Fruit fly (Drosophila melanogaster) whole organism, prepupa: ENCODE measurements around the gene CG45263.

ENCODE experiments used
- Blimp-1 ChIP-seq: fragments of 200-800 bp; sonication (Bioruptor generic); optimal IDR thresholded peaks from 3 replicates; lab custom pipeline; 2017; ENCODE audit warnings: missing biosample characterization, missing genetic modification characterization, mild to moderate bottlenecking, moderate library complexity, missing genetic modification reagents
- CG10631 ChIP-seq: fragments of 200-800 bp; sonication (Bioruptor generic); optimal IDR thresholded peaks from 2 replicates; lab custom pipeline; 2016; ENCODE audit warnings: missing biosample characterization, missing genetic modification characterization
- CG10669 ChIP-seq: fragments of 200-800 bp; sonication (Bioruptor generic); optimal IDR thresholded peaks from 3 replicates; lab custom pipeline; 2018; ENCODE audit warnings: missing biosample characterization, mild to moderate bottlenecking, missing genetic modification characterization, moderate library complexity
- CG11762 ChIP-seq: fragments of 200-800 bp; sonication (Bioruptor generic); optimal IDR thresholded peaks from 3 replicates; lab custom pipeline; 2016; ENCODE audit warnings: missing biosample characterization, missing genetic modification characterization; ENCODE audit not compliant: insufficient read depth
- CG15336 ChIP-seq: fragments of 200-800 bp; sonication (Bioruptor generic); IDR thresholded peaks from 2 replicates; pipeline ENCODE4 v1.3.6; 2022; ENCODE audit warnings: missing biosample characterization, missing genetic modification characterization
- CG16779 ChIP-seq: fragments of 200-800 bp; sonication (Bioruptor generic); optimal IDR thresholded peaks from 3 replicates; lab custom pipeline; 2017; ENCODE audit warnings: missing biosample characterization, mild to moderate bottlenecking, missing genetic modification characterization
- CG3032 ChIP-seq: fragments of 200-800 bp; optimal IDR thresholded peaks from 2 replicates; lab custom pipeline; 2019; ENCODE audit warnings: missing biosample characterization, mild to moderate bottlenecking, missing genetic modification characterization, moderate library complexity
- CG32006 ChIP-seq: fragments of 200-800 bp; sonication (Bioruptor generic); optimal IDR thresholded peaks from 3 replicates; lab custom pipeline; 2017; ENCODE audit warnings: missing biosample characterization, mild to moderate bottlenecking, missing genetic modification characterization
- CG34406 ChIP-seq: fragments of 200-800 bp; sonication (Bioruptor generic); optimal IDR thresholded peaks from 3 replicates; lab custom pipeline; 2016; ENCODE audit warnings: missing biosample characterization, missing genetic modification characterization
- CG3919 ChIP-seq: fragments of 200-800 bp; sonication (Bioruptor generic); optimal IDR thresholded peaks from 3 replicates; lab custom pipeline; 2016; ENCODE audit warnings: missing biosample characterization, missing genetic modification characterization
- CG4318 ChIP-seq: fragments of 200-800 bp; sonication (Bioruptor generic); optimal IDR thresholded peaks from 3 replicates; lab custom pipeline; 2017; ENCODE audit warnings: missing biosample characterization, mild to moderate bottlenecking, missing genetic modification characterization
- CG6792 ChIP-seq: fragments of 200-800 bp; sonication (Bioruptor generic); optimal IDR thresholded peaks from 3 replicates; lab custom pipeline; 2016; ENCODE audit warnings: missing biosample characterization, missing genetic modification characterization
- CG6854 ChIP-seq: fragments of 200-800 bp; sonication (Bioruptor generic); optimal IDR thresholded peaks from 2 replicates; lab custom pipeline; 2017; ENCODE audit warnings: missing biosample characterization, mild to moderate bottlenecking, missing genetic modification characterization
- CG8319 ChIP-seq: fragments of 200-800 bp; sonication (Bioruptor generic); optimal IDR thresholded peaks from 3 replicates; lab custom pipeline; 2016; ENCODE audit warnings: missing biosample characterization, missing genetic modification characterization
- CG9139 ChIP-seq: fragments of 200-800 bp; sonication (Bioruptor generic); optimal IDR thresholded peaks from 3 replicates; lab custom pipeline; 2017; ENCODE audit warnings: missing biosample characterization, mild to moderate bottlenecking, missing genetic modification characterization
- Eip75B ChIP-seq: fragments of 200-800 bp; sonication (Bioruptor generic); optimal IDR thresholded peaks from 3 replicates; lab custom pipeline; 2016; ENCODE audit warnings: missing biosample characterization, missing genetic modification characterization
- Gug ChIP-seq: fragments of 200-800 bp; sonication (Bioruptor generic); IDR thresholded peaks from 2 replicates; pipeline ENCODE4 v1.3.6; 2022; ENCODE audit warnings: missing biosample characterization, missing genetic modification characterization
- Hr38 ChIP-seq: sonication (Bioruptor generic); optimal IDR thresholded peaks from 2 replicates; lab custom pipeline; 2016; ENCODE audit warnings: missing biosample characterization, missing genetic modification characterization
- Hr39 ChIP-seq: fragments of 200-800 bp; sonication (Bioruptor generic); optimal IDR thresholded peaks from 2 replicates; lab custom pipeline; 2016; ENCODE audit warnings: missing biosample characterization, missing genetic modification characterization
- Hr4 ChIP-seq: fragments of 200-800 bp; sonication (Bioruptor generic); optimal IDR thresholded peaks from 3 replicates; lab custom pipeline; 2016; ENCODE audit warnings: missing biosample characterization, missing genetic modification characterization
- Sox102F ChIP-seq: fragments of 200-800 bp; sonication (Bioruptor generic); optimal IDR thresholded peaks from 2 replicates; lab custom pipeline; 2016; ENCODE audit warnings: missing biosample characterization, mild to moderate bottlenecking, missing genetic modification characterization
- Sox14 ChIP-seq: fragments of 200-800 bp; sonication (Bioruptor generic); optimal IDR thresholded peaks from 3 replicates; lab custom pipeline; 2016; ENCODE audit warnings: missing biosample characterization, missing genetic modification characterization
- acj6 ChIP-seq: fragments of 200-800 bp; sonication (Bioruptor generic); optimal IDR thresholded peaks from 3 replicates; lab custom pipeline; 2016; ENCODE audit warnings: missing biosample characterization, missing genetic modification characterization
- cyc ChIP-seq: fragments of 200-800 bp; sonication (Bioruptor generic); optimal IDR thresholded peaks from 3 replicates; lab custom pipeline; 2016; ENCODE audit warnings: missing biosample characterization, missing genetic modification characterization
- dsx ChIP-seq: fragments of 200-800 bp; optimal IDR thresholded peaks from 3 replicates; lab custom pipeline; 2019; ENCODE audit warnings: missing biosample characterization, mild to moderate bottlenecking, missing genetic modification characterization, moderate library complexity; ENCODE audit not compliant: poor library complexity, severe bottlenecking
- eg ChIP-seq: fragments of 200-800 bp; sonication (Bioruptor generic); IDR thresholded peaks from 3 replicates; pipeline ENCODE4 v1.3.6; 2022; ENCODE audit warnings: missing biosample characterization, missing genetic modification characterization
- fd59A ChIP-seq: fragments of 200-800 bp; sonication (Bioruptor generic); optimal IDR thresholded peaks from 2 replicates; lab custom pipeline; 2017; ENCODE audit warnings: missing biosample characterization, mild to moderate bottlenecking, missing genetic modification characterization, missing genetic modification reagents
- fd85E ChIP-seq: fragments of 200-800 bp; sonication (Bioruptor generic); optimal IDR thresholded peaks from 3 replicates; lab custom pipeline; 2016; ENCODE audit warnings: missing biosample characterization, missing genetic modification characterization
- lz ChIP-seq: fragments of 200-800 bp; sonication (Bioruptor generic); optimal IDR thresholded peaks from 3 replicates; lab custom pipeline; 2016; ENCODE audit warnings: missing biosample characterization, missing genetic modification characterization
- pdm3 ChIP-seq: fragments of 200-800 bp; sonication (Bioruptor generic); optimal IDR thresholded peaks from 3 replicates; lab custom pipeline; 2016; ENCODE audit warnings: missing biosample characterization, missing genetic modification characterization
- salr ChIP-seq, 2 experiments: fragments of 200-800 bp; sonication (Bioruptor generic); optimal IDR thresholded peaks; 3 replicates each; lab custom pipeline; 2016 to 2018; ENCODE audit warnings: missing biosample characterization in 2 of 2, missing genetic modification characterization in 2 of 2, mild to moderate bottlenecking in 1 of 2
- ss ChIP-seq, 2 experiments: fragments of 200-800 bp; sonication (Bioruptor generic); optimal IDR thresholded peaks; 2 replicates in 1 of 2; 3 replicates in 1 of 2; lab custom pipeline; 2017 to 2018; ENCODE audit warnings: mild to moderate bottlenecking in 2 of 2, missing biosample characterization in 2 of 2, missing genetic modification characterization in 2 of 2, moderate library complexity in 1 of 2
- svp ChIP-seq: fragments of 200-800 bp; sonication (Bioruptor generic); peaks from one replicate; lab custom pipeline; 2016; ENCODE audit warnings: missing biosample characterization, missing genetic modification characterization

Gene CG45263

dm6 chr3R:8349449-8350115 lies 127.8 kb downstream of the CG45263 start, which contains the start of gene Atg13 (continued):
- TF ChIP-seq pdm3 (no peak), acj6 (GFP tag; lab: Kevin White, UChicago) (no peak), CG3919 (GFP tag; lab: Kevin White, UChicago) (no peak), CG32006 (GFP tag; lab: Kevin White, UChicago) (no peak), CG11762 (GFP tag; lab: Kevin White, UChicago) (peak; percentile 25), CG10631 (GFP tag; lab: Kevin White, UChicago) (no peak), cyc (GFP tag; lab: Kevin White, UChicago) (peak; percentile 17), Blimp-1 (peak; percentile 26)

- peak; percentile 97 for TF ChIP-seq CG8319 (GFP tag; lab: Kevin White, UChicago)
- TF ChIP-seq salr (GFP tag; optimal IDR thresholded peaks at IDR 0.05; lab: Kevin White, UChicago) = no peak
- TF ChIP-seq Hr4 (GFP tag; lab: Kevin White, UChicago) = no peak
- no peak for TF ChIP-seq Hr38 (GFP tag; lab: Kevin White, UChicago)
These were observed 128.3 kb downstream of the CG45263 start for dm6 chr3R:8349106-8349448.

- TF ChIP-seq Gug (no peak), Blimp-1 (no peak), CG10669 (GFP tag; lab: Kevin White, UChicago) (no peak), CG9139 (GFP tag; lab: Kevin White, UChicago) (no peak), dsx (GFP tag; lab: Kevin White, UChicago) (no peak), eg (GFP tag; lab: Robert Waterston, UW) (no peak), CG4318 (no peak), Hr4 (GFP tag; lab: Kevin White, UChicago) (no peak), CG6854 (GFP tag; lab: Kevin White, UChicago) (no peak), CG8319 (GFP tag; lab: Kevin White, UChicago) (no peak), CG3919 (GFP tag; lab: Kevin White, UChicago) (no peak), pdm3 (no peak), Sox102F (GFP tag; lab: Kevin White, UChicago) (no peak), Eip75B (no peak), Hr39 (GFP tag; lab: Kevin White, UChicago) (no peak), CG10631 (GFP tag; lab: Kevin White, UChicago) (no peak), CG34406 (GFP tag; lab: Kevin White, UChicago) (no peak)
These were observed 129.6 kb downstream of the CG45263 start for dm6 chr3R:8347835-8348234.

dm6 chr3R:8347279-8347678 lies 130.1 kb downstream of the CG45263 start, which contains the start of gene CG7352:
Gene CG7352 (plus strand): TSS chr3R:8347579.
- no peak for TF ChIP-seq Eip75B
- no peak for TF ChIP-seq cyc (GFP tag; lab: Kevin White, UChicago)
- TF ChIP-seq CG10631 (GFP tag; lab: Kevin White, UChicago) = no peak
- no peak for TF ChIP-seq fd59A (GFP tag; lab: Kevin White, UChicago)
- TF ChIP-seq fd85E (GFP tag; lab: Kevin White, UChicago) = no peak
- no peak for TF ChIP-seq CG6792
- no peak for TF ChIP-seq CG4318
- no peak for TF ChIP-seq CG8319 (GFP tag; lab: Kevin White, UChicago)
- TF ChIP-seq CG34406 (GFP tag; lab: Kevin White, UChicago) = no peak
- no peak for TF ChIP-seq CG16779
- no peak for TF ChIP-seq svp (GFP tag; lab: Kevin White, UChicago)
- TF ChIP-seq CG15336 (GFP tag; lab: Robert Waterston, UW) = no peak
- TF ChIP-seq ss (GFP tag; optimal IDR thresholded peaks at IDR 0.05; lab: Kevin White, UChicago) = no peak
- no peak for TF ChIP-seq CG3032 (tag; lab: Kevin White, UChicago)
- no peak for TF ChIP-seq CG32006 (GFP tag; lab: Kevin White, UChicago)
- no peak for TF ChIP-seq lz (GFP tag; lab: Kevin White, UChicago)
- no peak for TF ChIP-seq Hr38 (GFP tag; lab: Kevin White, UChicago)
- no peak for TF ChIP-seq Sox14 (GFP tag; lab: Kevin White, UChicago)
- TF ChIP-seq, all 60 proteins: peak for 0
